Worm (Caenorhabditis elegans): ENCODE data around the gene srlf-19.

DNA sequence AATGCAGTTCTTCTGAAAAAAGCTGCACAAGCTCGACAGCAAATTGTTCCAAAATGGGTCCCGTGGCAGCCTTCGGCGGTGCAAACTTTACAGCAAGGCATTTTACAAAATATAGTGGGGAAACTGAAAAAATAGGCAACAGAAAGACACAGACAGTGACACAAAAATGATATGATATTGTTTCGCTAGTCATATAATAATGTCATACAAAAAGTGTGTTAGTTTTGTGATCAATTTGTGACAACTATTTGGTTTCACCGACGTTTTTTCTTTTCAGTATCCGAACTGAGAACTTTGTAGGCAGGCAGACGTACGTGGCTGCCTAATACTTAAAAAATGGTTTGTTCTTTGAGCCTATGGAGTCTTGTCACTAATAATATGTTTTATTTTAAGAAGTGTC, 14.2 kb downstream of the srlf-19 start, which contains the start of gene nhr-210:
- TF ChIP-seq unc-39 (tag; optimal IDR thresholded peaks at IDR 0.05) (no peak), nhr-12 (tag; optimal IDR thresholded peaks at IDR 0.05) (no peak), lsy-2 (tag; optimal IDR thresholded peaks at IDR 0.05) (no peak), nhr-237 (tag; optimal IDR thresholded peaks at IDR 0.05) (no peak), snpc-4 (tag; optimal IDR thresholded peaks at IDR 0.05) (no peak), unc-62 (GFP tag; optimal IDR thresholded peaks at IDR 0.05) (no peak), nhr-28 (tag; optimal IDR thresholded peaks at IDR 0.05) (no peak), hlh-1 (tag; optimal IDR thresholded peaks at IDR 0.05) (no peak), lin-13 (tag; optimal IDR thresholded peaks at IDR 0.05) (no peak), ceh-43 (GFP tag; optimal IDR thresholded peaks at IDR 0.05) (no peak), blmp-1 (tag; optimal IDR thresholded peaks at IDR 0.05) (no peak), M03D4.4 (tag; optimal IDR thresholded peaks at IDR 0.05) (no peak), ces-1 (GFP tag; optimal IDR thresholded peaks at IDR 0.05) (no peak)
